ENCODE assay signal across 1 fruit fly cellular context in the genomic region with DNA sequence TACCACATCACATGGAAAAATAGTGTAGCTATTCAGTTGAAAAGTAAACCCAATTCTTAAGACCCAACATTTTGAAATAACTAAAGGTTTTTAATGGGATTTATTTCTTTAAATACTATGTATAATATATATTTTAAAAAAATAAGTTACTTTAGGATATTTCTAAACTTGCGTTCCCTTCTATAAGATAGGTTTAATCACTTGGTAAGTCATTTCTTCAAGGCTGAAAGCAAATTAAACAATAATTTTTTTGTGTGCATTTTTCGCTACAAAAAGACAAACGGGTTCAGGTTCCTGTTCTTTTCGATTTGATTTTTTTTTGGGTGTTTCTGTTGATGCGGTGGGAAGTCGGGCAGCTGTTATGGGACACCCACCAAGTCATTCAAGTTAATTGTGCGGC.
A peak's percentile ranks its signal among the peaks of the same experiment; 100 is the strongest.
TF ChIP-seq lines count a peak whose summit lies in the region.

No protein-coding gene starts in this region.

TF ChIP-seq in whole organism, prepupa, 60 proteins besides CTCF, POLR2A, EP300 and RAD21 (continued from another document):
- TF ChIP-seq CG10631 (GFP tag; optimal IDR thresholded peaks at IDR 0.05; lab: Kevin White, UChicago) = peak; percentile 19
- TF ChIP-seq CG6808 (GFP tag; optimal IDR thresholded peaks at IDR 0.05; lab: Kevin White, UChicago) = no peak
- no peak for TF ChIP-seq fd85E (GFP tag; optimal IDR thresholded peaks at IDR 0.05; lab: Kevin White, UChicago)
- no peak for TF ChIP-seq Gug (GFP tag; IDR thresholded peaks at IDR 0.05; lab: Robert Waterston, UW)
- TF ChIP-seq Sox14 (GFP tag; optimal IDR thresholded peaks at IDR 0.05; lab: Kevin White, UChicago) = no peak
- TF ChIP-seq CG6163 (GFP tag; IDR thresholded peaks at IDR 0.05; lab: Robert Waterston, UW) = no peak
- no peak for TF ChIP-seq CG11294 (GFP tag; IDR thresholded peaks at IDR 0.05; lab: Robert Waterston, UW)
- no peak for TF ChIP-seq CG6792 (GFP tag; optimal IDR thresholded peaks at IDR 0.05; lab: Kevin White, UChicago)
- no peak for TF ChIP-seq CG34406 (GFP tag; optimal IDR thresholded peaks at IDR 0.05; lab: Kevin White, UChicago)
- TF ChIP-seq Blimp-1 (GFP tag; optimal IDR thresholded peaks at IDR 0.05; lab: Kevin White, UChicago) = no peak
- no peak for TF ChIP-seq Hr4 (GFP tag; optimal IDR thresholded peaks at IDR 0.05; lab: Kevin White, UChicago)
- TF ChIP-seq Smox (GFP tag; optimal IDR thresholded peaks at IDR 0.05; lab: Kevin White, UChicago) = no peak
- TF ChIP-seq CG15336 (GFP tag; IDR thresholded peaks at IDR 0.05; lab: Robert Waterston, UW) = 0 out of 2 replicates have a peak, but pooled peaks have one; percentile 10
- no peak for TF ChIP-seq CG9139 (GFP tag; optimal IDR thresholded peaks at IDR 0.05; lab: Kevin White, UChicago)
- TF ChIP-seq Eip78C (GFP tag; lab: Kevin White, UChicago) = peak; percentile 58
- TF ChIP-seq CG32006 (GFP tag; optimal IDR thresholded peaks at IDR 0.05; lab: Kevin White, UChicago) = peak; percentile 45
- no peak for TF ChIP-seq Ets21C (GFP tag; optimal IDR thresholded peaks at IDR 0.05; lab: Kevin White, UChicago)
- no peak for TF ChIP-seq CG11902 (GFP tag; optimal IDR thresholded peaks at IDR 0.05; lab: Kevin White, UChicago)
- no peak for TF ChIP-seq CG8319 (GFP tag; optimal IDR thresholded peaks at IDR 0.05; lab: Kevin White, UChicago)
- no peak for TF ChIP-seq CG1621 (tag; optimal IDR thresholded peaks at IDR 0.05; lab: Kevin White, UChicago)
- TF ChIP-seq CG6276 (GFP tag; optimal IDR thresholded peaks at IDR 0.05; lab: Kevin White, UChicago) = peak; percentile 25
